Worm (Caenorhabditis elegans): ENCODE results near the gene C17C3.11.

The C17C3.11 gene

ce11 chrII:5578714-5579113 lies 41.1 kb downstream of the C17C3.11 start:
- TF ChIP-seq tbx-37 (GFP tag; conservative IDR thresholded peaks at IDR 0.05), result no peak
- no peak for TF ChIP-seq ceh-36 (tag; optimal IDR thresholded peaks at IDR 0.05)
- no peak for TF ChIP-seq ceh-13 (GFP tag; optimal IDR thresholded peaks at IDR 0.05)
- no peak for TF ChIP-seq hmg-4 (GFP tag; optimal IDR thresholded peaks at IDR 0.05)
- TF ChIP-seq hnd-1 (tag; optimal IDR thresholded peaks at IDR 0.05), result no peak
- no peak for TF ChIP-seq F13C5.2 (tag; optimal IDR thresholded peaks at IDR 0.05)
- TF ChIP-seq hmbx-1 (tag; optimal IDR thresholded peaks at IDR 0.05), result no peak
- TF ChIP-seq pes-1 (GFP tag; IDR thresholded peaks at IDR 0.05), result no peak
- TF ChIP-seq B0310.2 (tag; optimal IDR thresholded peaks at IDR 0.05), result no peak

ce11 chrII:5579236-5579635 lies 41.6 kb downstream of the C17C3.11 start:
- no peak for TF ChIP-seq tra-4 (tag; optimal IDR thresholded peaks at IDR 0.05)
- TF ChIP-seq tbx-37 (GFP tag; conservative IDR thresholded peaks at IDR 0.05), result no peak
- TF ChIP-seq flt-1 (GFP tag; IDR thresholded peaks at IDR 0.05), result no peak
- TF ChIP-seq F13C5.2 (tag; optimal IDR thresholded peaks at IDR 0.05), result no peak
- no peak for TF ChIP-seq scrt-1 (GFP tag; IDR thresholded peaks at IDR 0.05)
- no peak for TF ChIP-seq aly-1 (tag; optimal IDR thresholded peaks at IDR 0.05)
- TF ChIP-seq hmg-4 (GFP tag; optimal IDR thresholded peaks at IDR 0.05), result no peak
- no peak for TF ChIP-seq hnd-1 (tag; optimal IDR thresholded peaks at IDR 0.05)
- no peak for TF ChIP-seq ama-1 (optimal IDR thresholded peaks at IDR 0.05)
- TF ChIP-seq ceh-13 (GFP tag; optimal IDR thresholded peaks at IDR 0.05), result no peak
- no peak for TF ChIP-seq B0310.2 (tag; optimal IDR thresholded peaks at IDR 0.05)

ce11 chrII:5582309-5582708 lies 44.7 kb downstream of the C17C3.11 start, which contains the start of gene T25E4.2:
Gene T25E4.2 (minus strand): TSS chrII:5582409.
- TF ChIP-seq pes-1 (GFP tag; IDR thresholded peaks at IDR 0.05), result no peak
- no peak for TF ChIP-seq tbx-37 (GFP tag; conservative IDR thresholded peaks at IDR 0.05)
- TF ChIP-seq ceh-36 (tag; optimal IDR thresholded peaks at IDR 0.05), result no peak
- no peak for TF ChIP-seq scrt-1 (GFP tag; IDR thresholded peaks at IDR 0.05)
- TF ChIP-seq tra-4 (tag; optimal IDR thresholded peaks at IDR 0.05), result no peak
- TF ChIP-seq flt-1 (GFP tag; IDR thresholded peaks at IDR 0.05), result no peak
- no peak for TF ChIP-seq hmg-4 (GFP tag; optimal IDR thresholded peaks at IDR 0.05)
- no peak for TF ChIP-seq hnd-1 (tag; optimal IDR thresholded peaks at IDR 0.05)
- TF ChIP-seq ceh-13 (GFP tag; optimal IDR thresholded peaks at IDR 0.05), result no peak
- no peak for TF ChIP-seq hmbx-1 (tag; optimal IDR thresholded peaks at IDR 0.05)
- no peak for TF ChIP-seq sea-1 (GFP tag; conservative IDR thresholded peaks at IDR 0.05)
- TF ChIP-seq ets-7 (tag; optimal IDR thresholded peaks at IDR 0.05), result no peak
- no peak for TF ChIP-seq tbx-11 (GFP tag; IDR thresholded peaks at IDR 0.05)
- TF ChIP-seq aly-1 (tag; optimal IDR thresholded peaks at IDR 0.05), result no peak

DNA sequence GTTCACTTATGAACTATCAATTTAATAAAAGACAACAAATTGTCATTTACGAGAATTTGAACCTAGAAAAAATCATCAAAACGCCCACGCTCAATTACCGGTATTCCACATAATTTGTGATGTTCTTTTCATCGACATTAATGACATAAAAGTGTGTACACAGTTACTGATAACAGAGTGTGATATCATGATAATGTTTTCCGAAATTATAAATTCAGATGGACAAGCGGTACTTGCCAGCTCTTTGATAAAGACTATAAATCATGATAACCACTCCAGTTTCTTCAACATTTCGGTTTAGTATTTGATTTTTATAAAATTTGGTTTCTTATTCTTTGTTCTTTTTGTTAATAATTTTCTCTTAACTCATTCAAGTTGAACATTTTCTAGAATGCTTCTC lies 48.2 kb downstream of the C17C3.11 start, which contains the start of gene lys-8:
Gene lys-8 (plus strand): TSS at position 391 of the 400 bp plus-strand sequence.
- no peak for TF ChIP-seq pes-1 (GFP tag; IDR thresholded peaks at IDR 0.05)
- no peak for TF ChIP-seq scrt-1 (GFP tag; IDR thresholded peaks at IDR 0.05)
- no peak for TF ChIP-seq ceh-13 (GFP tag; optimal IDR thresholded peaks at IDR 0.05)
- no peak for TF ChIP-seq ets-7 (tag; optimal IDR thresholded peaks at IDR 0.05)
- TF ChIP-seq hmg-4 (GFP tag; optimal IDR thresholded peaks at IDR 0.05), result no peak
- TF ChIP-seq F13C5.2 (tag; optimal IDR thresholded peaks at IDR 0.05), result no peak
- TF ChIP-seq tra-4 (tag; optimal IDR thresholded peaks at IDR 0.05), result no peak
- no peak for TF ChIP-seq tbx-37 (GFP tag; conservative IDR thresholded peaks at IDR 0.05)

DNA sequence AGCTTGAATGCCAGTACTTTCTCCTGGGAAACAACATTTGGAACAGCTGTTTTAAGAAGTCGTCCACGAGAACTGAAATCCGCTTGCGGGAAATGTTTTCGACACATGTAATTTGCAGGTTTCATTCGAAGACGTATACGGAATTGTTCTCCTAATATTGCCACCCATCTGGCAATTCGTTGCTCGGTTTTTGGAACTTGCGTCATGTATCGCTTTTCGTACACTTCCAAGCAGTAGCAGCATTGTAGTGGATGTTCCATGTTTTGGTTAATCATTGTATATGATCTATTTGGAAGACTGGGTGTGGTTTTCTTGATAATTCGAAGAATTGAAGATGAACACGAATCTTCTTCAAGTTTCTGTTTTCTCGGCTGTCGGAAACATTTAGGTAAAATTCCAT lies 50.2 kb downstream of the C17C3.11 start:
- TF ChIP-seq sea-1 (GFP tag; conservative IDR thresholded peaks at IDR 0.05) (no peak), hmbx-1 (tag; optimal IDR thresholded peaks at IDR 0.05) (no peak), aly-1 (tag; optimal IDR thresholded peaks at IDR 0.05) (no peak)

Measured in whole organism, early embryonic.